Fruit fly (Drosophila melanogaster): ENCODE data around the gene NELF-B.
A peak's percentile ranks its signal among the peaks of the same experiment; 100 is the strongest.

NELF-B gene

dm6 chrX:7704262-7705174 lies 23.6 kb downstream of the NELF-B start:
- no peak for TF ChIP-seq Hr83 (GFP tag; optimal IDR thresholded peaks at IDR 0.05; ENCODE audit: poor library complexity, severe bottlenecking)
- no peak for TF ChIP-seq dmrt93B (GFP tag; optimal IDR thresholded peaks at IDR 0.05)
- TF ChIP-seq Myc (optimal IDR thresholded peaks at IDR 0.05), result no peak
- peak; percentile 1 for TF ChIP-seq fru (GFP tag; optimal IDR thresholded peaks at IDR 0.05)
- TF ChIP-seq N (GFP tag; optimal IDR thresholded peaks at IDR 0.05), result no peak
- TF ChIP-seq Rel (GFP tag; optimal IDR thresholded peaks at IDR 0.05), result no peak
- peak; percentile 97 for TF ChIP-seq Rel (tag; optimal IDR thresholded peaks at IDR 0.05)
- peak in 1 of 2 experiments; percentile 2 for TF ChIP-seq foxo (GFP tag; optimal IDR thresholded peaks at IDR 0.05)

- TF ChIP-seq CG32264 (GFP tag; optimal IDR thresholded peaks at IDR 0.05), result no peak
- no peak for TF ChIP-seq pan (optimal IDR thresholded peaks at IDR 0.05)
- TF ChIP-seq ey (GFP tag; optimal IDR thresholded peaks at IDR 0.05), result no peak
- TF ChIP-seq CrebA (GFP tag; optimal IDR thresholded peaks at IDR 0.05; ENCODE audit: borderline replicate concordance), result no peak
- no peak for TF ChIP-seq Dif (GFP tag; optimal IDR thresholded peaks at IDR 0.05; ENCODE audit: partially characterized antibody)
- no peak for TF ChIP-seq Hnf4 (GFP tag; optimal IDR thresholded peaks at IDR 0.05)
- no peak for TF ChIP-seq psq (GFP tag; optimal IDR thresholded peaks at IDR 0.05)
- no peak for TF ChIP-seq br (GFP tag; optimal IDR thresholded peaks at IDR 0.05)
- no peak for TF ChIP-seq foxo (GFP tag; optimal IDR thresholded peaks at IDR 0.05)
Observed at dm6 chrX:7703865-7704221, 24.3 kb downstream of the NELF-B start.

dm6 chrX:7703001-7703864 lies 24.9 kb downstream of the NELF-B start:
- peak; percentile 34 for TF ChIP-seq OdsH (GFP tag; optimal IDR thresholded peaks at IDR 0.05)
- TF ChIP-seq tai (GFP tag; optimal IDR thresholded peaks at IDR 0.05), result peak; percentile 85
- peak; percentile 16 for TF ChIP-seq dmrt93B (GFP tag; optimal IDR thresholded peaks at IDR 0.05)
- TF ChIP-seq Sp1 (GFP tag; optimal IDR thresholded peaks at IDR 0.05), result peak; percentile 29
- peak; percentile 90 for TF ChIP-seq sv (GFP tag; optimal IDR thresholded peaks at IDR 0.05)
- peak; percentile 43 for TF ChIP-seq br (GFP tag; optimal IDR thresholded peaks at IDR 0.05)
- peak; percentile 81 for TF ChIP-seq CrebA (GFP tag; optimal IDR thresholded peaks at IDR 0.05; ENCODE audit: borderline replicate concordance)
- TF ChIP-seq Dfd (GFP tag; optimal IDR thresholded peaks at IDR 0.05), result peak; percentile 39
- TF ChIP-seq pan (optimal IDR thresholded peaks at IDR 0.05), result peak; percentile 65
- TF ChIP-seq Rel (GFP tag; optimal IDR thresholded peaks at IDR 0.05), result peak; percentile 86
- peak; percentile 49 for TF ChIP-seq Rel (tag; optimal IDR thresholded peaks at IDR 0.05)
- TF ChIP-seq fru (GFP tag; optimal IDR thresholded peaks at IDR 0.05), result peak; percentile 98
- TF ChIP-seq CG9705 (GFP tag; optimal IDR thresholded peaks at IDR 0.05), result peak; percentile 19
- peak; percentile 56 for TF ChIP-seq h (GFP tag; optimal IDR thresholded peaks at IDR 0.05)
- TF ChIP-seq ey (GFP tag; optimal IDR thresholded peaks at IDR 0.05), result peak; percentile 98
- peak; percentile 53 for TF ChIP-seq rgr (GFP tag; optimal IDR thresholded peaks at IDR 0.05)
- TF ChIP-seq psq (GFP tag; optimal IDR thresholded peaks at IDR 0.05), result peak; percentile 44
- TF ChIP-seq HLH106 (tag; optimal IDR thresholded peaks at IDR 0.05), result peak; percentile 59
- peak; percentile 98 for TF ChIP-seq woc (GFP tag; optimal IDR thresholded peaks at IDR 0.05)
- TF ChIP-seq foxo (GFP tag; optimal IDR thresholded peaks at IDR 0.05), result peak; percentile 72 to 98

- no peak for TF ChIP-seq usp (GFP tag; optimal IDR thresholded peaks at IDR 0.05)
- no peak for TF ChIP-seq OdsH (GFP tag; optimal IDR thresholded peaks at IDR 0.05)
- peak; percentile 10 for TF ChIP-seq rgr (GFP tag; optimal IDR thresholded peaks at IDR 0.05)
- TF ChIP-seq HLH106 (tag; optimal IDR thresholded peaks at IDR 0.05), result no peak
- TF ChIP-seq dl (GFP tag; optimal IDR thresholded peaks at IDR 0.05; ENCODE audit: insufficient read depth in 1 of 2, partially characterized antibody in 2 of 2), result peak; percentile 91 to 96
- TF ChIP-seq CG32264 (GFP tag; optimal IDR thresholded peaks at IDR 0.05), result no peak
- no peak for TF ChIP-seq Rel (GFP tag; optimal IDR thresholded peaks at IDR 0.05)
- TF ChIP-seq Rel (tag; optimal IDR thresholded peaks at IDR 0.05), result peak; percentile 23
- TF ChIP-seq CG9705 (GFP tag; optimal IDR thresholded peaks at IDR 0.05), result no peak
- TF ChIP-seq woc (GFP tag; optimal IDR thresholded peaks at IDR 0.05), result no peak
- TF ChIP-seq foxo (GFP tag; optimal IDR thresholded peaks at IDR 0.05), result no peak
- no peak for TF ChIP-seq tai (GFP tag; optimal IDR thresholded peaks at IDR 0.05)
- TF ChIP-seq Hr83 (GFP tag; optimal IDR thresholded peaks at IDR 0.05; ENCODE audit: poor library complexity, severe bottlenecking), result peak; percentile 28
- peak; percentile 91 for TF ChIP-seq Vsx2 (GFP tag; optimal IDR thresholded peaks at IDR 0.05; ENCODE audit: partially characterized antibody)
- TF ChIP-seq pan (optimal IDR thresholded peaks at IDR 0.05), result no peak
- TF ChIP-seq sv (GFP tag; optimal IDR thresholded peaks at IDR 0.05), result no peak
- no peak for TF ChIP-seq br (GFP tag; optimal IDR thresholded peaks at IDR 0.05)
- peak; percentile 96 for TF ChIP-seq Dif (GFP tag; optimal IDR thresholded peaks at IDR 0.05; ENCODE audit: partially characterized antibody)
- TF ChIP-seq Abd-B (GFP tag; optimal IDR thresholded peaks at IDR 0.05), result no peak
- TF ChIP-seq h (GFP tag; optimal IDR thresholded peaks at IDR 0.05), result no peak
- no peak for TF ChIP-seq GATAd (GFP tag; optimal IDR thresholded peaks at IDR 0.05)
Observed at dm6 chrX:7702160-7702907, 25.8 kb downstream of the NELF-B start.
